Worm (Caenorhabditis elegans): Measurements from ENCODE around the gene lgc-38.

The lgc-38 gene

DNA sequence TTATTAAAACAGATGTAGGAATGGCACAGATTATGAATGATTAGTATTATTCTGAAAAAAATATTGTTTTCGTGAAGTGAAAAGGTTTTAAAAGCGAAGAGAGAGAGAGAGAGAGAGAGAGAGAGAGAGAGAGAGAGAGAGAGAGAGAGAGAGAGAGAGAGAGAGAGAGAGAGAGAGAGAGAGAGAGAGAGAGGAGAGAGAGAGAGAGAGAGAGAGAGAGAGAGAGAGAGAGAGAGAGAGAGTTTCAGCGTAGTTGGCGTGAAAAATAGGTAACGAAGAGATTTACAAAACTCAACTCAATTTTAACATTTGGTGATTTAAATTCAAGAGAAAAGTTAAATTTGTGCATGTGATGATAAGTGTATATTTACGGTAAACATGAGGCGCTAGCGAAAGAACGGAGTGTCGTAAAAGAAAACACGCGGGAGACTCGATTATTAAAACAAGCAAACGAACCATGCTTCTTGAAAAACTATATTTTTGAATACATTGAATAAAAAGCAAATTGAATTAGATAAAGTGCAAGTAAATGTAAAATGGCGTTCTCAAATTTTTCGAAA lies 40.8 kb upstream of the lgc-38 start, which contains the start of gene panl-2:
Gene panl-2, minus strand, starts transcription at position 51 of the 560 bp plus-strand sequence.
- TF ChIP-seq nfya-1 (tag; optimal IDR thresholded peaks at IDR 0.05; ENCODE audit: insufficient read depth) = peak; percentile 55
- TF ChIP-seq fkh-2 (tag; optimal IDR thresholded peaks at IDR 0.05) = no peak
- TF ChIP-seq pha-4 (tag; optimal IDR thresholded peaks at IDR 0.05) = peak; percentile 78
- TF ChIP-seq skn-1 (tag; optimal IDR thresholded peaks at IDR 0.05) = peak; percentile 52
- TF ChIP-seq R02D3.7 (tag; optimal IDR thresholded peaks at IDR 0.05) = peak; percentile 90
- peak; percentile 12 for TF ChIP-seq nhr-23 (tag; optimal IDR thresholded peaks at IDR 0.05)
- TF ChIP-seq lin-15B (tag; optimal IDR thresholded peaks at IDR 0.05) = peak; percentile 49
- no peak for TF ChIP-seq unc-39 (tag; optimal IDR thresholded peaks at IDR 0.05)
- TF ChIP-seq hmg-11 (tag; optimal IDR thresholded peaks at IDR 0.05) = peak; percentile 11

ce11 chrIII:6968655-6969054 lies 40.3 kb upstream of the lgc-38 start:
- TF ChIP-seq nhr-237 (tag; optimal IDR thresholded peaks at IDR 0.05) = no peak
- TF ChIP-seq nhr-23 (tag; optimal IDR thresholded peaks at IDR 0.05) = no peak
- TF ChIP-seq lsy-12 (tag; optimal IDR thresholded peaks at IDR 0.05) = no peak
- TF ChIP-seq nhr-25 (tag; optimal IDR thresholded peaks at IDR 0.05) = no peak
- no peak for TF ChIP-seq snpc-4 (tag; optimal IDR thresholded peaks at IDR 0.05)
- no peak for TF ChIP-seq nhr-28 (tag; optimal IDR thresholded peaks at IDR 0.05)
- no peak for TF ChIP-seq unc-39 (tag; optimal IDR thresholded peaks at IDR 0.05)
- TF ChIP-seq mdl-1 (tag; optimal IDR thresholded peaks at IDR 0.05) = no peak
- no peak for TF ChIP-seq ZK546.5 (tag; optimal IDR thresholded peaks at IDR 0.05)
- no peak for TF ChIP-seq pha-4 (tag; optimal IDR thresholded peaks at IDR 0.05)
- TF ChIP-seq skn-1 (tag; optimal IDR thresholded peaks at IDR 0.05) = no peak
- TF ChIP-seq nhr-67 (tag; optimal IDR thresholded peaks at IDR 0.05) = no peak
- TF ChIP-seq ceh-82 (tag; optimal IDR thresholded peaks at IDR 0.05) = no peak
- no peak for TF ChIP-seq elt-3 (tag; optimal IDR thresholded peaks at IDR 0.05)
- TF ChIP-seq egl-5 (tag; optimal IDR thresholded peaks at IDR 0.05) = no peak
- no peak for TF ChIP-seq lin-15B (tag; optimal IDR thresholded peaks at IDR 0.05)
- TF ChIP-seq fkh-10 (GFP tag; optimal IDR thresholded peaks at IDR 0.05) = no peak

DNA sequence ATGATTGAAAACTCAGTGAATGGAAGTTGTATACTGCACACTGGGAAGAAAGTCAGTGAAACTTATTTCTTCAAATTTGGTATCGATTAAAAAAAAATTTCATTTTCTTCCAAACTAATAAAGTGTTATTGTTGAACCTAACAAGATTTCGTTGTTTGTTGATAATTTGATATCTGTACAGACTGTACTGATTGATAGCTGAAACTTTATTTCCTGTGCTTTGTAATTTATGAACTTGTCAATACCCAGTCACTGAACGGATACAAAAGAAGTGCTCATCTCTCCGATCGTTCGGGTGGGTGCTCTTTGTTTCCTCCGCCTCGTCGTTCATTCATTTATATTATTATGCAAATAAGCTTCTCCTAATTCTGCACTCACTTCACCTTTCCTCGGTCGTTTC lies 39.8 kb upstream of the lgc-38 start, which contains the start of gene F31E3.12:
Gene F31E3.12, plus strand, starts transcription at position 301 of the 400 bp plus-strand sequence.
- TF ChIP-seq eor-1 (tag; optimal IDR thresholded peaks at IDR 0.05) (no peak), fos-1 (tag; optimal IDR thresholded peaks at IDR 0.05) (no peak)

- no peak for TF ChIP-seq egl-27 (tag; optimal IDR thresholded peaks at IDR 0.05)
- peak; percentile 89 for TF ChIP-seq ama-1 (optimal IDR thresholded peaks at IDR 0.05)
- TF ChIP-seq elt-2 (tag; optimal IDR thresholded peaks at IDR 0.05) = peak; percentile 9
Measured at ce11 chrIII:6969781-6970342, 39.1 kb upstream of the lgc-38 start.

ce11 chrIII:6970744-6971143 lies 38.2 kb upstream of the lgc-38 start:
- TF ChIP-seq lin-15B (tag; optimal IDR thresholded peaks at IDR 0.05) (no peak), lsy-12 (tag; optimal IDR thresholded peaks at IDR 0.05) (no peak), lin-39 (tag; optimal IDR thresholded peaks at IDR 0.05) (no peak), fkh-2 (tag; optimal IDR thresholded peaks at IDR 0.05) (no peak), nhr-237 (tag; optimal IDR thresholded peaks at IDR 0.05) (no peak)

ce11 chrIII:6971662-6972284 lies 37.2 kb upstream of the lgc-38 start, which contains the start of the genes eef-1A.1 and rfc-4:
Gene eef-1A.1, minus strand, starts transcription at chrIII:6971712.
Gene rfc-4, plus strand, starts transcription at chrIII:6972253.
- TF ChIP-seq R02D3.7 (tag; optimal IDR thresholded peaks at IDR 0.05) (peak; percentile 94), ceh-28 (tag; optimal IDR thresholded peaks at IDR 0.05) (peak; percentile 77), skn-1 (tag; optimal IDR thresholded peaks at IDR 0.05) (peak; percentile 94), elt-1 (tag; optimal IDR thresholded peaks at IDR 0.05) (peak; percentile 70), lin-39 (tag; optimal IDR thresholded peaks at IDR 0.05) (peak; percentile 98), elt-3 (tag; optimal IDR thresholded peaks at IDR 0.05) (peak in 1 of 3 experiments; percentile 65), nhr-11 (tag; optimal IDR thresholded peaks at IDR 0.05) (peak; percentile 88), jun-1 (tag; optimal IDR thresholded peaks at IDR 0.05) (peak; percentile 93), fkh-2 (tag; optimal IDR thresholded peaks at IDR 0.05) (no peak), unc-62 (GFP tag; optimal IDR thresholded peaks at IDR 0.05) (peak; percentile 47), aly-2 (tag; optimal IDR thresholded peaks at IDR 0.05) (peak; percentile 59), ceh-82 (tag; optimal IDR thresholded peaks at IDR 0.05) (peak; percentile 72), daf-12 (tag; optimal IDR thresholded peaks at IDR 0.05) (no peak), nhr-67 (tag; optimal IDR thresholded peaks at IDR 0.05) (no peak), nhr-43 (tag; optimal IDR thresholded peaks at IDR 0.05; ENCODE audit: poor library complexity, severe bottlenecking) (peak; percentile 86), nhr-237 (tag; optimal IDR thresholded peaks at IDR 0.05) (no peak), nfya-1 (tag; optimal IDR thresholded peaks at IDR 0.05; ENCODE audit: insufficient read depth) (peak; percentile 99), zag-1 (tag; optimal IDR thresholded peaks at IDR 0.05) (no peak), eor-1 (tag; optimal IDR thresholded peaks at IDR 0.05) (no peak), sea-2 (GFP tag; optimal IDR thresholded peaks at IDR 0.05) (no peak), elt-2 (tag; optimal IDR thresholded peaks at IDR 0.05) (peak; percentile 82), nhr-76 (tag; optimal IDR thresholded peaks at IDR 0.05) (peak; percentile 41), egl-5 (tag; optimal IDR thresholded peaks at IDR 0.05) (peak; percentile 99), ceh-16 (tag; optimal IDR thresholded peaks at IDR 0.05) (peak; percentile 59)

Data from whole organism, L3 larva.